Fruit fly (Drosophila melanogaster) whole organism, prepupa: Measurements from ENCODE around the gene CG31917.

Experiments
- Blimp-1 ChIP-seq: fragments of 200-800 bp; sonication (Bioruptor generic); optimal IDR thresholded peaks from 3 replicates; lab custom pipeline; 2017; ENCODE audit warnings: missing biosample characterization, missing genetic modification characterization, mild to moderate bottlenecking, moderate library complexity, missing genetic modification reagents
- CG10631 ChIP-seq: fragments of 200-800 bp; sonication (Bioruptor generic); optimal IDR thresholded peaks from 2 replicates; lab custom pipeline; 2016; ENCODE audit warnings: missing biosample characterization, missing genetic modification characterization
- CG11762 ChIP-seq: fragments of 200-800 bp; sonication (Bioruptor generic); optimal IDR thresholded peaks from 3 replicates; lab custom pipeline; 2016; ENCODE audit warnings: missing biosample characterization, missing genetic modification characterization; ENCODE audit not compliant: insufficient read depth
- CG11902 ChIP-seq: fragments of 200-800 bp; sonication (Bioruptor generic); optimal IDR thresholded peaks from 3 replicates; lab custom pipeline; 2016; ENCODE audit warnings: missing biosample characterization, missing genetic modification characterization
- CG1621 ChIP-seq: fragments of 200-800 bp; sonication (Bioruptor generic); optimal IDR thresholded peaks from 3 replicates; lab custom pipeline; 2018; ENCODE audit warnings: missing biosample characterization, mild to moderate bottlenecking, missing genetic modification characterization
- CG3032 ChIP-seq: fragments of 200-800 bp; optimal IDR thresholded peaks from 2 replicates; lab custom pipeline; 2019; ENCODE audit warnings: missing biosample characterization, mild to moderate bottlenecking, missing genetic modification characterization, moderate library complexity
- CG31627 ChIP-seq: fragments of 200-800 bp; sonication (Bioruptor generic); optimal IDR thresholded peaks from 3 replicates; lab custom pipeline; 2016; ENCODE audit warnings: missing biosample characterization, missing genetic modification characterization
- CG34406 ChIP-seq: fragments of 200-800 bp; sonication (Bioruptor generic); optimal IDR thresholded peaks from 3 replicates; lab custom pipeline; 2016; ENCODE audit warnings: missing biosample characterization, missing genetic modification characterization
- CG6163 ChIP-seq: fragments of 200-800 bp; sonication (Bioruptor generic); IDR thresholded peaks from 3 replicates; pipeline ENCODE4 v1.3.6; 2022; ENCODE audit warnings: missing biosample characterization, missing genetic modification characterization
- CG6792 ChIP-seq: fragments of 200-800 bp; sonication (Bioruptor generic); optimal IDR thresholded peaks from 3 replicates; lab custom pipeline; 2016; ENCODE audit warnings: missing biosample characterization, missing genetic modification characterization
- CG6808 ChIP-seq: fragments of 200-800 bp; sonication (Bioruptor generic); optimal IDR thresholded peaks from 3 replicates; lab custom pipeline; 2017; ENCODE audit warnings: missing biosample characterization, missing genetic modification characterization, mild to moderate bottlenecking, moderate library complexity, missing genetic modification reagents
- CG8632 ChIP-seq: fragments of 200-800 bp; sonication (Bioruptor generic); optimal IDR thresholded peaks from 3 replicates; lab custom pipeline; 2016; ENCODE audit warnings: missing biosample characterization, missing genetic modification characterization
- Eip78C ChIP-seq: fragments of 200-800 bp; sonication (Bioruptor generic); peaks from one replicate; lab custom pipeline; 2016; ENCODE audit warnings: missing biosample characterization, missing genetic modification characterization
- Eip93F ChIP-seq: fragments of 200-800 bp; sonication (Bioruptor generic); optimal IDR thresholded peaks from 2 replicates; lab custom pipeline; 2016; ENCODE audit warnings: missing biosample characterization, mild to moderate bottlenecking, missing genetic modification characterization
- Ets21C ChIP-seq: fragments of 200-800 bp; sonication (Bioruptor generic); optimal IDR thresholded peaks from 3 replicates; lab custom pipeline; 2016; ENCODE audit warnings: missing biosample characterization, missing genetic modification characterization
- Gug ChIP-seq: fragments of 200-800 bp; sonication (Bioruptor generic); IDR thresholded peaks from 2 replicates; pipeline ENCODE4 v1.3.6; 2022; ENCODE audit warnings: missing biosample characterization, missing genetic modification characterization
- Hr39 ChIP-seq: fragments of 200-800 bp; sonication (Bioruptor generic); optimal IDR thresholded peaks from 2 replicates; lab custom pipeline; 2016; ENCODE audit warnings: missing biosample characterization, missing genetic modification characterization
- Hr4 ChIP-seq: fragments of 200-800 bp; sonication (Bioruptor generic); optimal IDR thresholded peaks from 3 replicates; lab custom pipeline; 2016; ENCODE audit warnings: missing biosample characterization, missing genetic modification characterization
- Met ChIP-seq: fragments of 200-800 bp; sonication (Bioruptor generic); optimal IDR thresholded peaks from 3 replicates; lab custom pipeline; 2016; ENCODE audit warnings: missing biosample characterization, missing genetic modification characterization
- OdsH ChIP-seq: fragments of 200-800 bp; sonication (Bioruptor generic); optimal IDR thresholded peaks from 3 replicates; lab custom pipeline; 2016; ENCODE audit warnings: missing biosample characterization, missing genetic modification characterization
- Smox ChIP-seq: fragments of 200-800 bp; sonication (Bioruptor generic); optimal IDR thresholded peaks from 3 replicates; lab custom pipeline; 2016; ENCODE audit warnings: missing biosample characterization, missing genetic modification characterization
- Sox14 ChIP-seq: fragments of 200-800 bp; sonication (Bioruptor generic); optimal IDR thresholded peaks from 3 replicates; lab custom pipeline; 2016; ENCODE audit warnings: missing biosample characterization, missing genetic modification characterization
- eg ChIP-seq: fragments of 200-800 bp; sonication (Bioruptor generic); IDR thresholded peaks from 3 replicates; pipeline ENCODE4 v1.3.6; 2022; ENCODE audit warnings: missing biosample characterization, missing genetic modification characterization
- esn ChIP-seq: fragments of 200-800 bp; sonication (Bioruptor generic); optimal IDR thresholded peaks from 2 replicates; lab custom pipeline; 2016; ENCODE audit warnings: missing biosample characterization, mild to moderate bottlenecking, missing genetic modification characterization, moderate library complexity
- fd85E ChIP-seq: fragments of 200-800 bp; sonication (Bioruptor generic); optimal IDR thresholded peaks from 3 replicates; lab custom pipeline; 2016; ENCODE audit warnings: missing biosample characterization, missing genetic modification characterization
- fkh ChIP-seq: fragments of 200-800 bp; sonication (Bioruptor generic); optimal IDR thresholded peaks from 3 replicates; lab custom pipeline; 2017; ENCODE audit warnings: missing biosample characterization, mild to moderate bottlenecking, missing genetic modification characterization, moderate library complexity
- lz ChIP-seq: fragments of 200-800 bp; sonication (Bioruptor generic); optimal IDR thresholded peaks from 3 replicates; lab custom pipeline; 2016; ENCODE audit warnings: missing biosample characterization, missing genetic modification characterization
- net ChIP-seq: fragments of 200-800 bp; sonication (Bioruptor generic); optimal IDR thresholded peaks from 3 replicates; lab custom pipeline; 2016; ENCODE audit warnings: missing biosample characterization, missing genetic modification characterization
- pdm3 ChIP-seq: fragments of 200-800 bp; sonication (Bioruptor generic); optimal IDR thresholded peaks from 3 replicates; lab custom pipeline; 2016; ENCODE audit warnings: missing biosample characterization, missing genetic modification characterization
- salr ChIP-seq, 2 experiments: fragments of 200-800 bp; sonication (Bioruptor generic); optimal IDR thresholded peaks; 3 replicates each; lab custom pipeline; 2016 to 2018; ENCODE audit warnings: missing biosample characterization in 2 of 2, missing genetic modification characterization in 2 of 2, mild to moderate bottlenecking in 1 of 2
- spab ChIP-seq: fragments of 200-800 bp; sonication (Bioruptor generic); optimal IDR thresholded peaks from 2 replicates; lab custom pipeline; 2017; ENCODE audit warnings: missing biosample characterization, mild to moderate bottlenecking, missing genetic modification characterization, missing genetic modification reagents
- ss ChIP-seq, 2 experiments: fragments of 200-800 bp; sonication (Bioruptor generic); optimal IDR thresholded peaks; 2 replicates in 1 of 2; 3 replicates in 1 of 2; lab custom pipeline; 2017 to 2018; ENCODE audit warnings: mild to moderate bottlenecking in 2 of 2, missing biosample characterization in 2 of 2, missing genetic modification characterization in 2 of 2, moderate library complexity in 1 of 2
- svp ChIP-seq: fragments of 200-800 bp; sonication (Bioruptor generic); peaks from one replicate; lab custom pipeline; 2016; ENCODE audit warnings: missing biosample characterization, missing genetic modification characterization
- vri ChIP-seq: fragments of 200-800 bp; sonication (Bioruptor generic); optimal IDR thresholded peaks from 3 replicates; lab custom pipeline; 2016; ENCODE audit warnings: missing biosample characterization, mild to moderate bottlenecking, missing genetic modification characterization

CG31917 gene

DNA sequence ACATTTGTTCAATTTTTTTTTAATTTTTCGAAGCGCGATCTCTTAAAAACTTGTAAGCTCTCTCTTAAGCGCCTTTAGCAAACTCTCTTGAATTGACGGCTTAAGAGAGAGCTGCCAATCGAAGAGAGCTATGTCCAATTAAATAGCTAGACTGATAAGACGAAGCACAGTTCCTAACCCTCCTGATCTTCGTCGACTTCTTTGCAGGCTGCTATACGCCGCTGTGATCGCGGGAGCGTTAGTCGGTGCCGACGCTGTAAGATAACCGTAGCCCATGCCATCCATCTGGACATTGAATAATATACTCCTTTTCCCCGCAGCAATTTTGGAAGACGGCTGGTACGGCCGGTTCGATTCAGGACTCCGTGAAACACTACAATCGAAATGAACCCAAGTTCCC is 19.9 kb upstream of the CG31917 start:
- TF ChIP-seq svp, result peak; percentile 99
- TF ChIP-seq pdm3 (GFP tag; lab: Kevin White, UChicago), result no peak

dm6 chr2L:5029809-5030108 is 19.1 kb upstream of the CG31917 start:
- TF ChIP-seq Met (GFP tag; lab: Kevin White, UChicago) (no peak), CG6808 (no peak), CG11762 (GFP tag; lab: Kevin White, UChicago) (no peak), spab (GFP tag; lab: Kevin White, UChicago) (no peak), CG1621 (tag; lab: Kevin White, UChicago) (no peak), CG3032 (tag; lab: Kevin White, UChicago) (no peak), Smox (GFP tag; lab: Kevin White, UChicago) (no peak), CG10631 (no peak), CG6163 (GFP tag; lab: Robert Waterston, UW) (no peak), lz (no peak), fd85E (GFP tag; lab: Kevin White, UChicago) (no peak), esn (GFP tag; lab: Kevin White, UChicago) (no peak), Eip93F (GFP tag; lab: Kevin White, UChicago) (no peak), fkh (no peak), Hr4 (GFP tag; lab: Kevin White, UChicago) (no peak), Gug (GFP tag; lab: Robert Waterston, UW) (no peak), vri (GFP tag; lab: Kevin White, UChicago) (no peak)

DNA sequence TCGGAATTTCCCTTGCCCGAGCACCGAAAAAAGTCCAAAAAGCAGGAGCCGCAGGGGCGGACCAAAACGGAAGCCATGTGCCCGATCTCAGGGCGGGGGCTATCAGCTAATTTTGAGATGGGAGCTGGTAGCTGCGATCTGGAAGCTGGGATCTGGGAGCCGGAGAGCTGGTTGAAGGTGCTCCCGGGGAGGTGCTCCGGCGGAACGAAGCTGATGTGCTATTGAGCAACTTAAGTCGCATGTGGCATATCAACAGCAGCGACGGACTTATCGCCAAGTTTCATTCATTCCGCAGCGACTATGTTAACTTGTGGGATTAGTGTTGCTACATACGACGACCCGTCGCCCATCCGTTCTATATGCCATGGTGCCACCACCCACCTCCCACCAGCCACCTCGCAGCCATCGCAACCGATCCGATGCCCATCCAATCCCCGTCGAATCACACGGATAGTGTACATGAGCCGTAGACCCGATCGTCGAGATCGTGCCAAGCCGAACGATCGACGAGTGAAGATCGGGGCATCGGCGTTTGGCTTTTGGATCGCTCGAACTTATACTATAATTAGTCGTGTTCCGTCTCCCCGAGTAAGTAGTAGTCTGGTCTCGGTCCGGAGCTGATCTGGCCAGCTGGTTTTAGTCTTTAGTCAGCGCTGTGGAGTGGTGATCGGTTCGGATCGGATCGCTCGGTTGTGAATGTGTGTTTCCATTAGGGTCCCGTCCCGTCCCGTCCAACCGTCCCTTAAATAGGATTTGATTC is 18.6 kb upstream of the CG31917 start, which contains the start of gene Col4a1:
Gene Col4a1 (plus strand): TSS at position 561 of the 760 bp plus-strand sequence.
- TF ChIP-seq svp (peak; percentile 73), OdsH (GFP tag; lab: Kevin White, UChicago) (no peak), CG8632 (no peak), Sox14 (GFP tag; lab: Kevin White, UChicago) (no peak), eg (GFP tag; lab: Robert Waterston, UW) (0 out of 3 replicates have a peak, but pooled peaks have one; percentile 12), Smox (GFP tag; lab: Kevin White, UChicago) (no peak), CG6792 (GFP tag; lab: Kevin White, UChicago) (no peak), Eip78C (GFP tag; lab: Kevin White, UChicago) (peak; percentile 15), CG6163 (GFP tag; lab: Robert Waterston, UW) (0 out of 3 replicates have a peak, but pooled peaks have one; percentile 22), net (GFP tag; lab: Kevin White, UChicago) (no peak)

- TF ChIP-seq CG3032 (tag; lab: Kevin White, UChicago) (no peak), CG34406 (no peak), esn (GFP tag; lab: Kevin White, UChicago) (no peak), Eip78C (GFP tag; lab: Kevin White, UChicago) (no peak), Met (GFP tag; lab: Kevin White, UChicago) (no peak), CG11902 (GFP tag; lab: Kevin White, UChicago) (no peak), CG6808 (no peak), Blimp-1 (GFP tag; lab: Kevin White, UChicago) (no peak), CG31627 (GFP tag; lab: Kevin White, UChicago) (no peak), CG10631 (no peak), salr (GFP tag; optimal IDR thresholded peaks at IDR 0.05; lab: Kevin White, UChicago) (no peak), eg (GFP tag; lab: Robert Waterston, UW) (no peak), CG8632 (no peak), Hr39 (GFP tag; lab: Kevin White, UChicago) (no peak), Hr4 (GFP tag; lab: Kevin White, UChicago) (no peak), Ets21C (GFP tag; lab: Kevin White, UChicago) (no peak), Eip93F (GFP tag; lab: Kevin White, UChicago) (no peak), Smox (GFP tag; lab: Kevin White, UChicago) (no peak), fd85E (GFP tag; lab: Kevin White, UChicago) (no peak), ss (GFP tag; optimal IDR thresholded peaks at IDR 0.05; lab: Kevin White, UChicago) (no peak)
Measured at dm6 chr2L:5028091-5028490, 17.5 kb upstream of the CG31917 start, which contains the start of gene vkg. vkg (minus strand) TSS chr2L:5028191.
